Fruit fly (Drosophila melanogaster): ENCODE results near the gene ACXB.

DNA sequence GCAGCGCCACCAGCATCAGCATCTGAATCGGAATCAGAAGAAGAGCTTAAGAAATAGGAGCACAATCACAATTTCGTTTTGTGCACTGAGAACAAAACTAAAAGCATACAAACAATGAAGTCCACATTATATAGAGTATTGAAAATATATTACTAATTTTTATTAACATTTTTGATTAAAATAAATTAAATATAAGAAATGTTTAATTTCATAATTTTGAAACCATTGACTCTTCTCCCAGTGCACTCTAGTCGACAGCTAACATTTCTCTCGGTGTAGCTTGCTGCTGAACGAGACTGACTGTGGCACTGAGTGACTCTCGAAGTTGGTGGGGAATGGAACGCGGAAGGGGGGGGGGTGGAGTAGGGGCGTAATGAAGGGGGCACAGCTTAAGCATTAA, 34.1 kb downstream of the ACXB start:
- no peak for TF ChIP-seq CTCF (optimal IDR thresholded peaks at IDR 0.05)
- no peak for TF ChIP-seq CG8478 (optimal IDR thresholded peaks at IDR 0.05)
